Fruit fly (Drosophila melanogaster) whole organism, adult: ENCODE measurements around the gene tkv.
A peak's percentile ranks its signal among the peaks of the same experiment; 100 is the strongest.

ENCODE experiments used
- CG11617 ChIP-seq: fragments of 200-800 bp; sonication (Bioruptor generic); optimal IDR thresholded peaks from 2 replicates; lab custom pipeline; 2017; ENCODE audit warnings: mild to moderate bottlenecking, missing biosample characterization, missing genetic modification reagents, missing genetic modification characterization
- CG12768 ChIP-seq: fragments of 200-800 bp; sonication (Bioruptor generic); optimal IDR thresholded peaks from 2 replicates; lab custom pipeline; 2017; ENCODE audit warnings: missing biosample characterization, missing genetic modification characterization, mild to moderate bottlenecking, moderate library complexity, missing genetic modification reagents
- CG14711 ChIP-seq: fragments of 200-800 bp; sonication (Bioruptor generic); optimal IDR thresholded peaks from 2 replicates; lab custom pipeline; 2018; ENCODE audit warnings: missing biosample characterization, mild to moderate bottlenecking, missing genetic modification characterization, moderate library complexity
- CG1620 ChIP-seq: fragments of 200-800 bp; sonication (Bioruptor generic); optimal IDR thresholded peaks from 2 replicates; lab custom pipeline; 2016; ENCODE audit warnings: missing biosample characterization, missing genetic modification characterization
- CG33017 ChIP-seq: fragments of 200-800 bp; sonication (Bioruptor generic); optimal IDR thresholded peaks from 2 replicates; lab custom pipeline; 2018; ENCODE audit warnings: missing biosample characterization, mild to moderate bottlenecking, missing genetic modification characterization, moderate library complexity
- CG5204 ChIP-seq: fragments of 200-800 bp; sonication (Bioruptor generic); optimal IDR thresholded peaks from 2 replicates; lab custom pipeline; 2016; ENCODE audit warnings: missing biosample characterization, missing genetic modification characterization
- CG7045 ChIP-seq: fragments of 200-800 bp; sonication (Bioruptor generic); optimal IDR thresholded peaks from 2 replicates; lab custom pipeline; 2017; ENCODE audit warnings: missing biosample characterization, mild to moderate bottlenecking, missing genetic modification characterization
- CG7101 ChIP-seq: fragments of 200-800 bp; sonication (Bioruptor generic); optimal IDR thresholded peaks from 2 replicates; lab custom pipeline; 2018; ENCODE audit warnings: missing biosample characterization, mild to moderate bottlenecking, missing genetic modification characterization, moderate library complexity
- Clk ChIP-seq: fragments of 200-800 bp; sonication (Bioruptor generic); optimal IDR thresholded peaks from 2 replicates; lab custom pipeline; 2017; ENCODE audit warnings: missing biosample characterization, missing genetic modification characterization
- Crg-1 ChIP-seq: fragments of 200-800 bp; sonication (Bioruptor generic); optimal IDR thresholded peaks from 2 replicates; lab custom pipeline; 2016; ENCODE audit warnings: missing biosample characterization, missing genetic modification characterization
- Hr96 ChIP-seq: fragments of 200-800 bp; sonication (Bioruptor generic); optimal IDR thresholded peaks from 2 replicates; lab custom pipeline; 2016; ENCODE audit warnings: missing biosample characterization, missing genetic modification characterization
- Mnt ChIP-seq: fragments of 200-800 bp; sonication (Bioruptor generic); optimal IDR thresholded peaks from 2 replicates; lab custom pipeline; 2016; ENCODE audit warnings: missing biosample characterization, mild to moderate bottlenecking, missing genetic modification characterization
- bab1 ChIP-seq: fragments of 200-800 bp; sonication (Bioruptor generic); optimal IDR thresholded peaks from 3 replicates; lab custom pipeline; 2019; ENCODE audit warnings: missing biosample characterization, mild to moderate bottlenecking, missing genetic modification characterization, moderate library complexity
- cic ChIP-seq: fragments of 200-800 bp; sonication (Bioruptor generic); optimal IDR thresholded peaks from 2 replicates; lab custom pipeline; 2017; ENCODE audit warnings: missing biosample characterization, mild to moderate bottlenecking, missing genetic modification characterization, moderate library complexity
- cnc ChIP-seq, 2 experiments: fragments of >200 bp; optimal IDR thresholded peaks; 2 replicates each; lab custom pipeline; 2017
- kay ChIP-seq: fragments of 200-800 bp; sonication (Bioruptor generic); peaks from one replicate; lab custom pipeline; 2016; ENCODE audit warnings: missing biosample characterization, missing genetic modification characterization, borderline replicate concordance
- ovo ChIP-seq: fragments of 200-800 bp; sonication (Bioruptor generic); optimal IDR thresholded peaks from 2 replicates; lab custom pipeline; 2016; ENCODE audit warnings: missing biosample characterization, missing genetic modification characterization
- pad ChIP-seq: fragments of 200-800 bp; sonication (Bioruptor generic); optimal IDR thresholded peaks from 3 replicates; lab custom pipeline; 2017; ENCODE audit warnings: missing biosample characterization, missing genetic modification characterization, mild to moderate bottlenecking, moderate library complexity, missing genetic modification reagents
- tj ChIP-seq: fragments of 200-800 bp; sonication (Bioruptor generic); optimal IDR thresholded peaks from 3 replicates; lab custom pipeline; 2017; ENCODE audit warnings: missing biosample characterization, mild to moderate bottlenecking, missing genetic modification characterization, moderate library complexity
- toe ChIP-seq: fragments of 200-800 bp; sonication (Bioruptor generic); optimal IDR thresholded peaks from 2 replicates; lab custom pipeline; 2016; ENCODE audit warnings: missing biosample characterization, missing genetic modification characterization

The tkv gene

dm6 chr2L:5300785-5301616 is 29.8 kb upstream of the tkv start:
- TF ChIP-seq tj (GFP tag; lab: Kevin White, UChicago) (peak; percentile 33), CG1620 (no peak), toe (GFP tag; lab: Kevin White, UChicago) (no peak), kay (GFP tag; lab: Kevin White, UChicago) (peak; percentile 82), pad (GFP tag; lab: Kevin White, UChicago) (peak; percentile 39), CG33017 (tag; lab: Kevin White, UChicago) (peak; percentile 6), cnc (optimal IDR thresholded peaks at IDR 0.05; lab: Kevin White, UChicago) (no peak), Clk (GFP tag; lab: Kevin White, UChicago) (peak; percentile 99), CG7101 (tag; lab: Kevin White, UChicago) (no peak), ovo (GFP tag; lab: Kevin White, UChicago) (peak; percentile 80), CG12768 (GFP tag; lab: Kevin White, UChicago) (peak; percentile 78), cic (GFP tag; lab: Kevin White, UChicago) (peak; percentile 80), Mnt (peak; percentile 63)

DNA sequence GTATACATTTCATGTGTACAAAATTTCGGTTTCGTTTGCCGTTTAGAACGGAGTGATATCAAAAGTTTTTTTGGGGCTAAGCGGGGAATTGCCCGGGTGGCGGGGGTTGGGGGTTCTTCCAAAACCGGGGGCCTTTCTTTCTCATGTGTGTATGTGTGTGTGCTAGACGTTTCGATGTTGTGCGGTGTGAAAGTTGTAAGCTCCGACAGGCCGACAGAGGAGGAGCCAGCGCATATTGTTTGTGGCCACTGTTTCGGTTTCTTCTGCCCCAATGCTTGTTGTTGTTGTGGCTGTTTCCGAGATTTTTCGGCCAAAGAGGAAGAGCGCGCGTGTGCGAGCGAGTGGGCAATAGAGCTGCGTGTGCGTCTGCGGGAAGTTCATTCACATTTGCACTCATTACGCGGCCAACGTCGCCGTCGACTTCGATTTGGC is 29.1 kb upstream of the tkv start:
- TF ChIP-seq kay (GFP tag; lab: Kevin White, UChicago) (no peak), cic (GFP tag; lab: Kevin White, UChicago) (no peak), tj (GFP tag; lab: Kevin White, UChicago) (no peak), CG14711 (tag; lab: Kevin White, UChicago) (no peak), CG7045 (no peak), ovo (GFP tag; lab: Kevin White, UChicago) (no peak), CG7101 (tag; lab: Kevin White, UChicago) (no peak), bab1 (GFP tag; lab: Kevin White, UChicago) (no peak), Clk (GFP tag; lab: Kevin White, UChicago) (no peak)

DNA sequence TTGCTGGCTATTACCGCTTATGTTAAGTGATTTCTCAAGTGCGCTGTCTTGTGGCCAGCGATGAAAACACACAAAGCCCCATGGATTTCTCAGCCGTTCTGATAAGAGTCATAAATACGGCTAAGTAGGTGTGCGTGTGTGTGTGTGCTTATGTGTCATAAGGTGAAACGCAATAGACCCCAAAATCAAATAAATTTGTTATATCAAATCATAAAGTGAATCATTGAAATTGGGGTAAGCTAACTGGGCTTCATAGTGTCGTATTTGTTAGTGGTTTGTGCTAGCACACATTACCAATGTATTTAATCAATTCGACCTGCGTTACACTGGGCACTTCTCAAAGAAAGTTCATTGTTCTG is 28.4 kb upstream of the tkv start:
- no peak for TF ChIP-seq bab1 (GFP tag; lab: Kevin White, UChicago)
- no peak for TF ChIP-seq CG33017 (tag; lab: Kevin White, UChicago)
- TF ChIP-seq CG1620: no peak
- no peak for TF ChIP-seq pad (GFP tag; lab: Kevin White, UChicago)
- TF ChIP-seq cic (GFP tag; lab: Kevin White, UChicago): peak; percentile 17

dm6 chr2L:5298978-5299627 is 27.9 kb upstream of the tkv start:
- peak; percentile 14 for TF ChIP-seq ovo (GFP tag; lab: Kevin White, UChicago)
- TF ChIP-seq CG7045: peak; percentile 15
- TF ChIP-seq toe (GFP tag; lab: Kevin White, UChicago): no peak
- TF ChIP-seq CG12768 (GFP tag; lab: Kevin White, UChicago): peak; percentile 7
- peak; percentile 80 for TF ChIP-seq bab1 (GFP tag; lab: Kevin White, UChicago)
- no peak for TF ChIP-seq Clk (GFP tag; lab: Kevin White, UChicago)
- TF ChIP-seq CG1620: peak; percentile 37
- TF ChIP-seq CG11617 (GFP tag; lab: Kevin White, UChicago): peak; percentile 69
- peak; percentile 54 for TF ChIP-seq Crg-1 (GFP tag; lab: Kevin White, UChicago)
- TF ChIP-seq cic (GFP tag; lab: Kevin White, UChicago): no peak
- TF ChIP-seq pad (GFP tag; lab: Kevin White, UChicago): peak; percentile 31
- peak; percentile 10 for TF ChIP-seq CG5204
- TF ChIP-seq CG14711 (tag; lab: Kevin White, UChicago): peak; percentile 75
- TF ChIP-seq cnc (optimal IDR thresholded peaks at IDR 0.05; lab: Kevin White, UChicago): no peak
- TF ChIP-seq CG7101 (tag; lab: Kevin White, UChicago): peak; percentile 81
- TF ChIP-seq CG33017 (tag; lab: Kevin White, UChicago): peak; percentile 74
- TF ChIP-seq tj (GFP tag; lab: Kevin White, UChicago): peak; percentile 86
- peak; percentile 3 for TF ChIP-seq Mnt
- TF ChIP-seq Hr96: no peak
- TF ChIP-seq kay (GFP tag; lab: Kevin White, UChicago): no peak

- TF ChIP-seq tj (GFP tag; lab: Kevin White, UChicago) (peak; percentile 70), Crg-1 (GFP tag; lab: Kevin White, UChicago) (no peak)
These were observed 26.8 kb upstream of the tkv start for dm6 chr2L:5297961-5298311.

dm6 chr2L:5297289-5297960 is 26.2 kb upstream of the tkv start:
- no peak for TF ChIP-seq CG12768 (GFP tag; lab: Kevin White, UChicago)
- TF ChIP-seq kay (GFP tag; lab: Kevin White, UChicago): peak; percentile 37
